Worm (Caenorhabditis elegans): ENCODE measurements around the gene T11B7.2.

T11B7.2 gene

DNA sequence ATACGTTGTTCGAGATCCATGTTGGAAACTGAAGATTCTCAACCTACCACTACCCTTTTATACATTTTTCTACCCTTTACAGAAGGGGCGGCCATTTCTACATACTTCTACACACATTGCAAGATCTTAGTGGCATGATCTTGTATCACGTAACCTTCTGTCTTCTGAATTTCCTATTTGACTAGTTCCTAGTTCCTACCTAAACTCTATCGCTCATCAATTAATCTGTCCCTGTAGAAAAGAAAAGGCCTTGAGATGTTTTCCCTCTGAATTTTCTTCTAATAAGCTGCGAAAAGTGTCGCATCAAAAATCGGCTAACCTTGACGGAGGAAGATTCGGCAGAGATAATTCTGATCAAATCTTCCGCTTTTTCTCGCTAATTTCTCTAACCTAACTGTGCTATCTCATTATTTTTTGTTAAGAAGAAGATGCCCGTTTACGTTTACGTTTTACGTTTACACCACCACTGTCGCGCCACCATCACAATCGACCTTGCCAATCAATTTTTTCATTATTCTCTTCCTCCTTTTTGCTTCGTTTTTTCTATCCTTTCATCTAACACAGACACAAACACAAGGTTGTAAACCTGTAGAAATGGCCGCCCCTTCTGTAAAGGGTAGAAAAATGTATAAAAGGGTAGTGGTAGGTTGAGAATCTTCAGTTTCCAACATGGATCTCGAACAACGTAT is 20.1 kb downstream of the T11B7.2 start, which contains the start of the genes col-117 and col-3 (continued):
- no peak for TF ChIP-seq lin-39 (tag; optimal IDR thresholded peaks at IDR 0.05)
- no peak for TF ChIP-seq nhr-237 (tag; optimal IDR thresholded peaks at IDR 0.05)
- TF ChIP-seq daf-12 (tag; optimal IDR thresholded peaks at IDR 0.05), result no peak
- TF ChIP-seq jun-1 (tag; optimal IDR thresholded peaks at IDR 0.05), result no peak
- no peak for TF ChIP-seq lir-3 (tag; optimal IDR thresholded peaks at IDR 0.05)
- TF ChIP-seq daf-16 (GFP tag; optimal IDR thresholded peaks at IDR 0.05), result no peak
- no peak for TF ChIP-seq daf-16 (tag; optimal IDR thresholded peaks at IDR 0.05)
- no peak for TF ChIP-seq ceh-32 (tag; optimal IDR thresholded peaks at IDR 0.05; ENCODE audit: poor library complexity)
- no peak for TF ChIP-seq snpc-1.2 (GFP tag; IDR thresholded peaks at IDR 0.05)
- no peak for TF ChIP-seq dmd-9 (GFP tag; IDR thresholded peaks at IDR 0.05)
- TF ChIP-seq nhr-25 (tag; optimal IDR thresholded peaks at IDR 0.05; ENCODE audit: borderline replicate concordance, insufficient read depth), result no peak
- TF ChIP-seq unc-39 (tag; optimal IDR thresholded peaks at IDR 0.05), result no peak
- peak; percentile 51 for TF ChIP-seq mxl-3 (GFP tag; optimal IDR thresholded peaks at IDR 0.05)
- TF ChIP-seq mes-2 (tag; optimal IDR thresholded peaks at IDR 0.05; ENCODE audit: poor library complexity, severe bottlenecking), result no peak
- peak; percentile 17 for TF ChIP-seq hlh-11 (tag; optimal IDR thresholded peaks at IDR 0.05)
- peak in 1 of 2 experiments; percentile 10 for TF ChIP-seq lsy-2 (tag; optimal IDR thresholded peaks at IDR 0.05)
- no peak for TF ChIP-seq pqm-1 (tag; optimal IDR thresholded peaks at IDR 0.05)
- TF ChIP-seq F26F4.8 (GFP tag; conservative IDR thresholded peaks at IDR 0.05), result no peak
- TF ChIP-seq lin-15B (tag; optimal IDR thresholded peaks at IDR 0.05), result no peak
- TF ChIP-seq zag-1 (tag; optimal IDR thresholded peaks at IDR 0.05), result no peak
- TF ChIP-seq unc-62 (GFP tag; optimal IDR thresholded peaks at IDR 0.05 in 1 of 2), result peak in 1 of 2 experiments; percentile 2
- TF ChIP-seq unc-62 (tag; optimal IDR thresholded peaks at IDR 0.05), result no peak
- no peak for TF ChIP-seq spr-3 (GFP tag; optimal IDR thresholded peaks at IDR 0.05)
- TF ChIP-seq tag-97 (GFP tag; IDR thresholded peaks at IDR 0.05), result no peak
- TF ChIP-seq lin-13 (GFP tag; optimal IDR thresholded peaks at IDR 0.05), result no peak
- no peak for TF ChIP-seq daf-8 (GFP tag; IDR thresholded peaks at IDR 0.05)
- TF ChIP-seq zfp-3 (GFP tag; conservative IDR thresholded peaks at IDR 0.05), result no peak
- no peak for TF ChIP-seq ceh-20 (GFP tag; IDR thresholded peaks at IDR 0.05)
- TF ChIP-seq egl-43 (GFP tag; IDR thresholded peaks at IDR 0.05), result no peak
- TF ChIP-seq nhr-48 (tag; optimal IDR thresholded peaks at IDR 0.05), result no peak
- TF ChIP-seq attf-4 (tag; optimal IDR thresholded peaks at IDR 0.05), result no peak

ce11 chrIV:8822598-8822997 is 21.8 kb downstream of the T11B7.2 start:
- peak; percentile 12 for TF ChIP-seq nhr-28 (tag; optimal IDR thresholded peaks at IDR 0.05)
- TF ChIP-seq hmg-1.1 (GFP tag; IDR thresholded peaks at IDR 0.05), result no peak
- no peak for TF ChIP-seq ceh-20 (GFP tag; IDR thresholded peaks at IDR 0.05)
- TF ChIP-seq vab-7 (GFP tag; IDR thresholded peaks at IDR 0.05), result no peak
- no peak for TF ChIP-seq Y75B8A.6 (GFP tag; IDR thresholded peaks at IDR 0.05)
- no peak for TF ChIP-seq daf-16 (GFP tag; optimal IDR thresholded peaks at IDR 0.05)
- no peak for TF ChIP-seq daf-16 (tag; optimal IDR thresholded peaks at IDR 0.05)
- no peak for TF ChIP-seq arid-1 (GFP tag; conservative IDR thresholded peaks at IDR 0.05)
- TF ChIP-seq ceh-32 (tag; optimal IDR thresholded peaks at IDR 0.05; ENCODE audit: poor library complexity), result no peak
- no peak for TF ChIP-seq lin-1 (GFP tag; IDR thresholded peaks at IDR 0.05)
- peak; percentile 43 for TF ChIP-seq ama-1 (optimal IDR thresholded peaks at IDR 0.05)
- TF ChIP-seq dmd-6 (GFP tag; IDR thresholded peaks at IDR 0.05), result no peak
- TF ChIP-seq cey-2 (tag; optimal IDR thresholded peaks at IDR 0.05; ENCODE audit: borderline replicate concordance, insufficient read depth), result no peak
- no peak for TF ChIP-seq mdl-1 (tag; optimal IDR thresholded peaks at IDR 0.05)
- 0 out of 2 replicates have a peak, but pooled peaks have one; percentile 31 for TF ChIP-seq Y105C5A.15 (GFP tag; IDR thresholded peaks at IDR 0.05)
- peak; percentile 40 for TF ChIP-seq nhr-237 (tag; optimal IDR thresholded peaks at IDR 0.05)
- no peak for TF ChIP-seq zip-2 (tag; optimal IDR thresholded peaks at IDR 0.05)
- TF ChIP-seq fkh-10 (GFP tag; optimal IDR thresholded peaks at IDR 0.05), result no peak
- TF ChIP-seq F49E8.2 (tag; optimal IDR thresholded peaks at IDR 0.05; ENCODE audit: borderline replicate concordance), result no peak
- TF ChIP-seq hlh-11 (tag; optimal IDR thresholded peaks at IDR 0.05), result no peak
- peak; percentile 7 for TF ChIP-seq mep-1 (tag; optimal IDR thresholded peaks at IDR 0.05)
- no peak for TF ChIP-seq lin-39 (tag; optimal IDR thresholded peaks at IDR 0.05)
- TF ChIP-seq nhr-111 (GFP tag; optimal IDR thresholded peaks at IDR 0.05), result no peak
- TF ChIP-seq T26A8.4 (GFP tag; IDR thresholded peaks at IDR 0.05), result peak; percentile 88
- no peak for TF ChIP-seq daf-12 (tag; optimal IDR thresholded peaks at IDR 0.05)
- peak; percentile 53 for TF ChIP-seq nhr-10 (tag; optimal IDR thresholded peaks at IDR 0.05)
- no peak for TF ChIP-seq ctbp-1 (GFP tag; IDR thresholded peaks at IDR 0.05)

All from whole organism, L4 larva.